Fruit fly (Drosophila melanogaster) whole organism, prepupa: ENCODE measurements around the gene Kdm5.

Experiments
- Blimp-1 ChIP-seq: fragments of 200-800 bp; sonication (Bioruptor generic); optimal IDR thresholded peaks from 3 replicates; lab custom pipeline; 2017; ENCODE audit warnings: missing biosample characterization, missing genetic modification characterization, mild to moderate bottlenecking, moderate library complexity, missing genetic modification reagents
- CG10669 ChIP-seq: fragments of 200-800 bp; sonication (Bioruptor generic); optimal IDR thresholded peaks from 3 replicates; lab custom pipeline; 2018; ENCODE audit warnings: missing biosample characterization, mild to moderate bottlenecking, missing genetic modification characterization, moderate library complexity
- CG11294 ChIP-seq: fragments of 200-800 bp; sonication (Bioruptor generic); IDR thresholded peaks from 2 replicates; pipeline ENCODE4 v1.3.6; 2022; ENCODE audit warnings: missing biosample characterization, missing genetic modification characterization
- CG11762 ChIP-seq: fragments of 200-800 bp; sonication (Bioruptor generic); optimal IDR thresholded peaks from 3 replicates; lab custom pipeline; 2016; ENCODE audit warnings: missing biosample characterization, missing genetic modification characterization; ENCODE audit not compliant: insufficient read depth
- CG15336 ChIP-seq: fragments of 200-800 bp; sonication (Bioruptor generic); IDR thresholded peaks from 2 replicates; pipeline ENCODE4 v1.3.6; 2022; ENCODE audit warnings: missing biosample characterization, missing genetic modification characterization
- CG1621 ChIP-seq: fragments of 200-800 bp; sonication (Bioruptor generic); optimal IDR thresholded peaks from 3 replicates; lab custom pipeline; 2018; ENCODE audit warnings: missing biosample characterization, mild to moderate bottlenecking, missing genetic modification characterization
- CG16779 ChIP-seq: fragments of 200-800 bp; sonication (Bioruptor generic); optimal IDR thresholded peaks from 3 replicates; lab custom pipeline; 2017; ENCODE audit warnings: missing biosample characterization, mild to moderate bottlenecking, missing genetic modification characterization
- CG3032 ChIP-seq: fragments of 200-800 bp; optimal IDR thresholded peaks from 2 replicates; lab custom pipeline; 2019; ENCODE audit warnings: missing biosample characterization, mild to moderate bottlenecking, missing genetic modification characterization, moderate library complexity
- CG31627 ChIP-seq: fragments of 200-800 bp; sonication (Bioruptor generic); optimal IDR thresholded peaks from 3 replicates; lab custom pipeline; 2016; ENCODE audit warnings: missing biosample characterization, missing genetic modification characterization
- CG32006 ChIP-seq: fragments of 200-800 bp; sonication (Bioruptor generic); optimal IDR thresholded peaks from 3 replicates; lab custom pipeline; 2017; ENCODE audit warnings: missing biosample characterization, mild to moderate bottlenecking, missing genetic modification characterization
- CG34406 ChIP-seq: fragments of 200-800 bp; sonication (Bioruptor generic); optimal IDR thresholded peaks from 3 replicates; lab custom pipeline; 2016; ENCODE audit warnings: missing biosample characterization, missing genetic modification characterization
- CG4318 ChIP-seq: fragments of 200-800 bp; sonication (Bioruptor generic); optimal IDR thresholded peaks from 3 replicates; lab custom pipeline; 2017; ENCODE audit warnings: missing biosample characterization, mild to moderate bottlenecking, missing genetic modification characterization
- CG6163 ChIP-seq: fragments of 200-800 bp; sonication (Bioruptor generic); IDR thresholded peaks from 3 replicates; pipeline ENCODE4 v1.3.6; 2022; ENCODE audit warnings: missing biosample characterization, missing genetic modification characterization
- CG6276 ChIP-seq: fragments of 200-800 bp; sonication (Bioruptor generic); optimal IDR thresholded peaks from 2 replicates; lab custom pipeline; 2017; ENCODE audit warnings: missing biosample characterization, mild to moderate bottlenecking, missing genetic modification characterization
- CG6792 ChIP-seq: fragments of 200-800 bp; sonication (Bioruptor generic); optimal IDR thresholded peaks from 3 replicates; lab custom pipeline; 2016; ENCODE audit warnings: missing biosample characterization, missing genetic modification characterization
- CG6808 ChIP-seq: fragments of 200-800 bp; sonication (Bioruptor generic); optimal IDR thresholded peaks from 3 replicates; lab custom pipeline; 2017; ENCODE audit warnings: missing biosample characterization, missing genetic modification characterization, mild to moderate bottlenecking, moderate library complexity, missing genetic modification reagents
- CG6854 ChIP-seq: fragments of 200-800 bp; sonication (Bioruptor generic); optimal IDR thresholded peaks from 2 replicates; lab custom pipeline; 2017; ENCODE audit warnings: missing biosample characterization, mild to moderate bottlenecking, missing genetic modification characterization
- CG7368 ChIP-seq: fragments of 200-800 bp; sonication (Bioruptor generic); optimal IDR thresholded peaks from 3 replicates; lab custom pipeline; 2016; ENCODE audit warnings: missing biosample characterization, missing genetic modification characterization
- CG8119 ChIP-seq: fragments of 200-800 bp; sonication (Bioruptor generic); IDR thresholded peaks from 3 replicates; pipeline ENCODE4 v1.3.6; 2022; ENCODE audit warnings: missing biosample characterization, missing genetic modification characterization
- CG8319 ChIP-seq: fragments of 200-800 bp; sonication (Bioruptor generic); optimal IDR thresholded peaks from 3 replicates; lab custom pipeline; 2016; ENCODE audit warnings: missing biosample characterization, missing genetic modification characterization
- CG8632 ChIP-seq: fragments of 200-800 bp; sonication (Bioruptor generic); optimal IDR thresholded peaks from 3 replicates; lab custom pipeline; 2016; ENCODE audit warnings: missing biosample characterization, missing genetic modification characterization
- CG9139 ChIP-seq: fragments of 200-800 bp; sonication (Bioruptor generic); optimal IDR thresholded peaks from 3 replicates; lab custom pipeline; 2017; ENCODE audit warnings: missing biosample characterization, mild to moderate bottlenecking, missing genetic modification characterization
- Eip75B ChIP-seq: fragments of 200-800 bp; sonication (Bioruptor generic); optimal IDR thresholded peaks from 3 replicates; lab custom pipeline; 2016; ENCODE audit warnings: missing biosample characterization, missing genetic modification characterization
- Eip78C ChIP-seq: fragments of 200-800 bp; sonication (Bioruptor generic); peaks from one replicate; lab custom pipeline; 2016; ENCODE audit warnings: missing biosample characterization, missing genetic modification characterization
- Eip93F ChIP-seq: fragments of 200-800 bp; sonication (Bioruptor generic); optimal IDR thresholded peaks from 2 replicates; lab custom pipeline; 2016; ENCODE audit warnings: missing biosample characterization, mild to moderate bottlenecking, missing genetic modification characterization
- Ets21C ChIP-seq: fragments of 200-800 bp; sonication (Bioruptor generic); optimal IDR thresholded peaks from 3 replicates; lab custom pipeline; 2016; ENCODE audit warnings: missing biosample characterization, missing genetic modification characterization
- Ets96B ChIP-seq: fragments of 200-800 bp; optimal IDR thresholded peaks from 2 replicates; lab custom pipeline; 2019; ENCODE audit warnings: missing biosample characterization, mild to moderate bottlenecking, missing genetic modification characterization, moderate library complexity
- Gug ChIP-seq: fragments of 200-800 bp; sonication (Bioruptor generic); IDR thresholded peaks from 2 replicates; pipeline ENCODE4 v1.3.6; 2022; ENCODE audit warnings: missing biosample characterization, missing genetic modification characterization
- Hr38 ChIP-seq: sonication (Bioruptor generic); optimal IDR thresholded peaks from 2 replicates; lab custom pipeline; 2016; ENCODE audit warnings: missing biosample characterization, missing genetic modification characterization
- Hr39 ChIP-seq: fragments of 200-800 bp; sonication (Bioruptor generic); optimal IDR thresholded peaks from 2 replicates; lab custom pipeline; 2016; ENCODE audit warnings: missing biosample characterization, missing genetic modification characterization
- Hr4 ChIP-seq: fragments of 200-800 bp; sonication (Bioruptor generic); optimal IDR thresholded peaks from 3 replicates; lab custom pipeline; 2016; ENCODE audit warnings: missing biosample characterization, missing genetic modification characterization
- Smox ChIP-seq: fragments of 200-800 bp; sonication (Bioruptor generic); optimal IDR thresholded peaks from 3 replicates; lab custom pipeline; 2016; ENCODE audit warnings: missing biosample characterization, missing genetic modification characterization
- Sox15 ChIP-seq: fragments of 200-800 bp; sonication (Bioruptor generic); optimal IDR thresholded peaks from 3 replicates; lab custom pipeline; 2016; ENCODE audit warnings: missing biosample characterization, missing genetic modification characterization
- achi ChIP-seq: fragments of 200-800 bp; sonication (Bioruptor generic); optimal IDR thresholded peaks from 3 replicates; lab custom pipeline; 2016; ENCODE audit warnings: missing biosample characterization, missing genetic modification characterization
- acj6 ChIP-seq: fragments of 200-800 bp; sonication (Bioruptor generic); optimal IDR thresholded peaks from 3 replicates; lab custom pipeline; 2016; ENCODE audit warnings: missing biosample characterization, missing genetic modification characterization
- cyc ChIP-seq: fragments of 200-800 bp; sonication (Bioruptor generic); optimal IDR thresholded peaks from 3 replicates; lab custom pipeline; 2016; ENCODE audit warnings: missing biosample characterization, missing genetic modification characterization
- dac ChIP-seq: fragments of 200-800 bp; sonication (Bioruptor generic); optimal IDR thresholded peaks from 2 replicates; lab custom pipeline; 2017; ENCODE audit warnings: missing biosample characterization, mild to moderate bottlenecking, missing genetic modification characterization
- dsx ChIP-seq: fragments of 200-800 bp; optimal IDR thresholded peaks from 3 replicates; lab custom pipeline; 2019; ENCODE audit warnings: missing biosample characterization, mild to moderate bottlenecking, missing genetic modification characterization, moderate library complexity; ENCODE audit not compliant: poor library complexity, severe bottlenecking
- eg ChIP-seq: fragments of 200-800 bp; sonication (Bioruptor generic); IDR thresholded peaks from 3 replicates; pipeline ENCODE4 v1.3.6; 2022; ENCODE audit warnings: missing biosample characterization, missing genetic modification characterization
- esn ChIP-seq: fragments of 200-800 bp; sonication (Bioruptor generic); optimal IDR thresholded peaks from 2 replicates; lab custom pipeline; 2016; ENCODE audit warnings: missing biosample characterization, mild to moderate bottlenecking, missing genetic modification characterization, moderate library complexity
- fd59A ChIP-seq: fragments of 200-800 bp; sonication (Bioruptor generic); optimal IDR thresholded peaks from 2 replicates; lab custom pipeline; 2017; ENCODE audit warnings: missing biosample characterization, mild to moderate bottlenecking, missing genetic modification characterization, missing genetic modification reagents
- fd85E ChIP-seq: fragments of 200-800 bp; sonication (Bioruptor generic); optimal IDR thresholded peaks from 3 replicates; lab custom pipeline; 2016; ENCODE audit warnings: missing biosample characterization, missing genetic modification characterization
- net ChIP-seq: fragments of 200-800 bp; sonication (Bioruptor generic); optimal IDR thresholded peaks from 3 replicates; lab custom pipeline; 2016; ENCODE audit warnings: missing biosample characterization, missing genetic modification characterization
- pdm3 ChIP-seq: fragments of 200-800 bp; sonication (Bioruptor generic); optimal IDR thresholded peaks from 3 replicates; lab custom pipeline; 2016; ENCODE audit warnings: missing biosample characterization, missing genetic modification characterization
- salr ChIP-seq, 2 experiments: fragments of 200-800 bp; sonication (Bioruptor generic); optimal IDR thresholded peaks; 3 replicates each; lab custom pipeline; 2016 to 2018; ENCODE audit warnings: missing biosample characterization in 2 of 2, missing genetic modification characterization in 2 of 2, mild to moderate bottlenecking in 1 of 2
- spab ChIP-seq: fragments of 200-800 bp; sonication (Bioruptor generic); optimal IDR thresholded peaks from 2 replicates; lab custom pipeline; 2017; ENCODE audit warnings: missing biosample characterization, mild to moderate bottlenecking, missing genetic modification characterization, missing genetic modification reagents
- ss ChIP-seq, 2 experiments: fragments of 200-800 bp; sonication (Bioruptor generic); optimal IDR thresholded peaks; 2 replicates in 1 of 2; 3 replicates in 1 of 2; lab custom pipeline; 2017 to 2018; ENCODE audit warnings: mild to moderate bottlenecking in 2 of 2, missing biosample characterization in 2 of 2, missing genetic modification characterization in 2 of 2, moderate library complexity in 1 of 2
- svp ChIP-seq: fragments of 200-800 bp; sonication (Bioruptor generic); peaks from one replicate; lab custom pipeline; 2016; ENCODE audit warnings: missing biosample characterization, missing genetic modification characterization
- topi ChIP-seq: fragments of 200-800 bp; sonication (Bioruptor generic); optimal IDR thresholded peaks from 3 replicates; lab custom pipeline; 2016; ENCODE audit warnings: missing biosample characterization, missing genetic modification characterization
- vri ChIP-seq: fragments of 200-800 bp; sonication (Bioruptor generic); optimal IDR thresholded peaks from 3 replicates; lab custom pipeline; 2016; ENCODE audit warnings: missing biosample characterization, mild to moderate bottlenecking, missing genetic modification characterization

Kdm5 gene

DNA sequence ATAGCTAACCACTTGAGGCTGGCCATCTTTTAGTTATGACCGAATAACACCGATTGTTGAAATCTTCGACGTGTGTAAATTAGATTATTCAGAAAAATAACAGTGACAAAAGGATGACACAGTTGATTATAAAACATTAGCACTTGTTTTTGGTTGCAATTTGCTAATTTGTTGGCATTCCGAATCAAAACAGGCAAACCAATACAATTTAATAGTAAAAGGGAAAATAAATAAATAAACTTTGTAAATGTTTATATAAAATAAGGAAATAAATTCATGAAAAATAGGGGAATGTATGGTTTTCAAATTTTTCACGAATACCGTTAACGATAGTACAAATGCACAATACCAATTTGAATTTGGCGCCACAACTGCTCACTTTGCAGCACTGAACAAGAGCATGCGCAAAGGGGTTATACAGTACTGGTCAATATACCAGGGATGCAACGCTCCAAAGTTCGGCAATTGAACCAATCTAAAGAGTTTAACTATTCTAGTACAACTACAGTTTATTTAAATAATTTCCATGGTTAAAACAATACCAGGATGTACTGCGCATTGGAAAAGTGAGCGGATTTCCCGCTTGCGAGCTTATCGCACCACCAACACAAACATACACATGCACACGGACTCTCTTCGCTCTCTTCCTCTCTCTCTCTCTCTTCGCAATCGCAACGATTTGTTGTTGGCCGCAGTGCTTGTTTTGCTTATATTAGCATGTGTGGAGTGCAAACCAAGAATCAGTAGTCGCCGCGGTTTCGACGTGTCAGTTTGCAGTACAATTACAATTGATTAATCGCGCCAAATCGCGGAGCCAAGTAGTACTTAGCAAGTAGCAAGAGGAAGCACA, 55.8 kb downstream of the Kdm5 start, which contains the start of the genes Sfp26Ad and Gpdh1:
TSS of gene Sfp26Ad (minus strand) at position 76 of the 850 bp plus-strand sequence.
TSS of gene Gpdh1 (plus strand) at position 415 of the 850 bp plus-strand sequence.
- TF ChIP-seq pdm3 (GFP tag; lab: Kevin White, UChicago) (peak; percentile 81), CG6792 (GFP tag; lab: Kevin White, UChicago) (peak; percentile 71), CG15336 (GFP tag; lab: Robert Waterston, UW) (peak; percentile 62), CG6276 (no peak), CG8119 (GFP tag; lab: Robert Waterston, UW) (peak; percentile 71), CG6163 (GFP tag; lab: Robert Waterston, UW) (peak; percentile 67), ss (GFP tag; optimal IDR thresholded peaks at IDR 0.05; lab: Kevin White, UChicago) (peak; percentile 77 to 79), CG10669 (GFP tag; lab: Kevin White, UChicago) (peak; percentile 52), svp (GFP tag; lab: Kevin White, UChicago) (peak; percentile 82), Sox15 (GFP tag; lab: Kevin White, UChicago) (peak; percentile 19), Gug (GFP tag; lab: Robert Waterston, UW) (no peak), CG6808 (GFP tag; lab: Kevin White, UChicago) (peak; percentile 34), eg (GFP tag; lab: Robert Waterston, UW) (peak; percentile 39; the same call in 2 of the 3 replicates), CG4318 (no peak), CG8632 (GFP tag; lab: Kevin White, UChicago) (peak; percentile 64), Smox (GFP tag; lab: Kevin White, UChicago) (peak; percentile 77), CG32006 (GFP tag; lab: Kevin White, UChicago) (peak; percentile 58), CG6854 (peak; percentile 50), CG34406 (GFP tag; lab: Kevin White, UChicago) (peak; percentile 37), spab (GFP tag; lab: Kevin White, UChicago) (no peak), Blimp-1 (GFP tag; lab: Kevin White, UChicago) (peak; percentile 20), CG3032 (peak; percentile 63), net (GFP tag; lab: Kevin White, UChicago) (peak; percentile 62), Hr38 (GFP tag; lab: Kevin White, UChicago) (no peak), CG16779 (tag; lab: Kevin White, UChicago) (peak; percentile 71), fd85E (GFP tag; lab: Kevin White, UChicago) (no peak), Hr4 (peak; percentile 62), CG9139 (GFP tag; lab: Kevin White, UChicago) (peak; percentile 71), cyc (GFP tag; lab: Kevin White, UChicago) (peak; percentile 81), vri (peak; percentile 90), dsx (GFP tag; lab: Kevin White, UChicago) (peak; percentile 25), fd59A (GFP tag; lab: Kevin White, UChicago) (peak; percentile 28), topi (peak; percentile 74), Eip75B (peak; percentile 58), CG7368 (GFP tag; lab: Kevin White, UChicago) (peak; percentile 59), CG11294 (GFP tag; lab: Robert Waterston, UW) (no peak), achi (GFP tag; lab: Kevin White, UChicago) (peak; percentile 66), Eip93F (GFP tag; lab: Kevin White, UChicago) (no peak), CG8319 (peak; percentile 38), esn (GFP tag; lab: Kevin White, UChicago) (peak; percentile 82), CG31627 (peak; percentile 75), CG11762 (GFP tag; lab: Kevin White, UChicago) (peak; percentile 36), acj6 (peak; percentile 54), Hr39 (peak; percentile 75), Ets21C (GFP tag; lab: Kevin White, UChicago) (peak; percentile 71), dac (GFP tag; lab: Kevin White, UChicago) (no peak), Eip78C (GFP tag; lab: Kevin White, UChicago) (peak; percentile 86), Ets96B (tag; lab: Kevin White, UChicago) (peak; percentile 52), CG1621 (peak; percentile 19), salr (GFP tag; optimal IDR thresholded peaks at IDR 0.05; lab: Kevin White, UChicago) (peak in 1 of 2 experiments; percentile 49)
